Worm (Caenorhabditis elegans): ENCODE measurements around the gene Y105C5A.8.
"Not testable (repeated sequence)": the region's sequence is repeated elsewhere in the genome, so short reads cannot be mapped to it uniquely, and the experiment has no call there.

Y105C5A.8 gene

DNA sequence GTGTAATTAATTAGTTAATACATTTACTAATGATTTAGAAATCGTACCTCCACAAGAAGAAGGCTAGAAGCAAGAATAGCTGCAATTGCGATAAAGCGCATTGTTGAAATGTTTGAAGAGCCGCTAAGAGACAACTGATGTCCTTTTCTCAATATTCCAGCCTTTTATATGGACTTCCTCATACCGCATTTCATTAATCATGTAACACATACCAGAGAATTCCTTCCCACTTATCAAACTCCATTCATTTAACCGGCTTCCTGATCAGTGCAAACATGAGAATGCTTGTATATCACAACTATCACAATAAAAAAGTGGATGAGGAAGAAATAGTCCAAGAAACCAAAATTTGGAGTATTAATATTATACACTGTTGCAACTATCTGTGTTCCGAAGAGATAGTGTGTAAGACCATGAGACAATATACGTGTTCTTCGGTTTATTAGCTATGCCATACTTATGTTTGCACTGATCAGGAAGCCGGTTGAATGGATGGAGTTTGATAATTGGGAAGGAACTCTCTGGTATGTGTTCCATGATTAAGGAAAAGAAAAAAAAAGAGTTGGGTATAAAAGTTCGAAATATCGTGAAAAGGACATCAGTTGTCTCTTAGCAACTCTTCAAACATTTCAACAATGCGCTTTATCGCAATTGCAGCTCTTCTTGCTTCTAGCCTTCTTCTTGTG is 21.8 kb downstream of the Y105C5A.8 start, which contains the start of the genes pqn-78 and pqn-79:
pqn-78 (minus strand) TSS at position 101 of the 686 bp plus-strand sequence.
pqn-79 (plus strand) TSS at position 636 of the 686 bp plus-strand sequence.
- TF ChIP-seq nhr-28, snpc-4, mab-5 (tag; optimal IDR thresholded peaks at IDR 0.05): not testable (repeated sequence)

ce11 chrIV:15593078-15593477 is 23.8 kb downstream of the Y105C5A.8 start:
- no peak for TF ChIP-seq mab-5 (tag; optimal IDR thresholded peaks at IDR 0.05)
- TF ChIP-seq sem-2 (GFP tag; optimal IDR thresholded peaks at IDR 0.05) = no peak
- TF ChIP-seq ceh-39 (tag; optimal IDR thresholded peaks at IDR 0.05) = no peak
- no peak for TF ChIP-seq nhr-12 (tag; optimal IDR thresholded peaks at IDR 0.05)
- no peak for TF ChIP-seq lin-13 (tag; optimal IDR thresholded peaks at IDR 0.05)

- TF ChIP-seq elt-1 (tag; optimal IDR thresholded peaks at IDR 0.05; ENCODE audit: borderline replicate concordance, insufficient read depth) (no peak), lin-32 (GFP tag; optimal IDR thresholded peaks at IDR 0.05) (no peak), nhr-237 (tag; optimal IDR thresholded peaks at IDR 0.05) (no peak), mls-2 (tag; optimal IDR thresholded peaks at IDR 0.05) (no peak), elt-3 (tag; optimal IDR thresholded peaks at IDR 0.05) (no peak), ceh-43 (GFP tag; optimal IDR thresholded peaks at IDR 0.05) (no peak), blmp-1 (tag; optimal IDR thresholded peaks at IDR 0.05) (no peak)
These were observed 24.9 kb downstream of the Y105C5A.8 start for ce11 chrIV:15591975-15592374.

ce11 chrIV:15590397-15590796 is 26.5 kb downstream of the Y105C5A.8 start, which contains the start of gene abu-5:
Gene abu-5 (plus strand): TSS chrIV:15590697.
- TF ChIP-seq lsy-2, mep-1, ztf-11 (tag; optimal IDR thresholded peaks at IDR 0.05): not testable (repeated sequence)

DNA sequence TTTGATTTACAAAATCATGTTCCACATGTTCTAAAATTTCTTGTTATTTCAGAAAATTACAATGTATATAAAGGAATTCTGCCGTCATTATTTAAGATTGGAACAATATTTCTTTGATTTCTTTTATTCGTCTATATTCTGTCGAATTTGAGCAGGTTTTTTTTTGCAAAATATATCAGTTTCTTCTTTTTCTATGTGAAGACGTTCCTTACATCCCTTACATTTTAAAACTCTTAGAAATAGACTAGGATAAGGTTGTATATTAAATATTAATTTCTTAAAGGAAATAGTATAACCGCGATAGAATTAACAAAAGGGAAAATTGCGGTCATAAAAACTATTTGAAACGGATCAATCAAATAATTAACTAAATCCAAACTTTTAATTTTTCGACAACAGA is 28.0 kb downstream of the Y105C5A.8 start:
- TF ChIP-seq unc-120 (tag; optimal IDR thresholded peaks at IDR 0.05; ENCODE audit: poor library complexity, severe bottlenecking) (no peak), nhr-2 (tag; optimal IDR thresholded peaks at IDR 0.05) (no peak), unc-39 (tag; optimal IDR thresholded peaks at IDR 0.05) (no peak), mep-1 (tag; optimal IDR thresholded peaks at IDR 0.05) (no peak), pha-4 (tag; optimal IDR thresholded peaks at IDR 0.05) (no peak), lin-13 (tag; optimal IDR thresholded peaks at IDR 0.05) (no peak), nhr-237 (tag; optimal IDR thresholded peaks at IDR 0.05) (no peak), mls-2 (tag; optimal IDR thresholded peaks at IDR 0.05) (no peak), tbx-8 (GFP tag; optimal IDR thresholded peaks at IDR 0.05) (no peak), ceh-83 (GFP tag; optimal IDR thresholded peaks at IDR 0.05) (no peak), elt-3 (tag; optimal IDR thresholded peaks at IDR 0.05) (no peak), zip-8 (tag; optimal IDR thresholded peaks at IDR 0.05) (no peak), blmp-1 (tag; optimal IDR thresholded peaks at IDR 0.05) (no peak), ces-1 (GFP tag; optimal IDR thresholded peaks at IDR 0.05) (no peak), ceh-43 (GFP tag; optimal IDR thresholded peaks at IDR 0.05) (no peak), cnd-1 (tag; optimal IDR thresholded peaks at IDR 0.05) (no peak), snpc-4 (tag; optimal IDR thresholded peaks at IDR 0.05) (no peak), flh-1 (GFP tag; optimal IDR thresholded peaks at IDR 0.05) (no peak)

- TF ChIP-seq tbx-8 (GFP tag; optimal IDR thresholded peaks at IDR 0.05) (no peak), ztf-11 (tag; optimal IDR thresholded peaks at IDR 0.05) (no peak), unc-62 (GFP tag; optimal IDR thresholded peaks at IDR 0.05) (no peak), snpc-4 (tag; optimal IDR thresholded peaks at IDR 0.05) (no peak)
These were observed 33.3 kb downstream of the Y105C5A.8 start, which contains the start of gene Y105C5A.508 for ce11 chrIV:15583620-15584019. Gene Y105C5A.508 (plus strand): TSS chrIV:15583920.

DNA sequence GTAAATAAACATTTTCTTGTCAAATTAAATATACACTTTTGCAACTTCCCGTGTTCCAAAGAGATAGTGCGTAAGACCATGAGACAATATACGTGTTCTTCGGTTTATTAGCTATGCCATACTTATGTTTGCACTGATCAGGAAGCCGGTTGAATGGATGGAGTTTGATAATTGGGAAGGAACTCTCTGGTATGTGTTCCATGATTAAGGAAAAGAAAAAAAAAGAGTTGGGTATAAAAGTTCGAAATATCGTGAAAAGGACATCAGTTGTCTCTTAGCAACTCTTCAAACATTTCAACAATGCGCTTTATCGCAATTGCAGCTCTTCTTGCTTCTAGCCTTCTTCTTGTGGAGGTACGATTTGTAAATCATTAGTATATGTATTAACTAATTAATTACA is 38.1 kb downstream of the Y105C5A.8 start, which contains the start of gene pqn-76:
pqn-76 (plus strand) TSS at position 301 of the 400 bp plus-strand sequence.
- not testable (repeated sequence) for TF ChIP-seq unc-120 (tag; optimal IDR thresholded peaks at IDR 0.05; ENCODE audit: poor library complexity, severe bottlenecking); mls-2 (tag; optimal IDR thresholded peaks at IDR 0.05); pha-4 (tag; optimal IDR thresholded peaks at IDR 0.05)
